Fruit fly (Drosophila melanogaster) whole organism, embryonic: ENCODE data around the gene sna.

ENCODE experiments used
- Atf6 ChIP-seq: fragments of 200-800 bp; sonication (Bioruptor generic); IDR thresholded peaks from 2 replicates; pipeline ENCODE4 v1.3.6; 2022; ENCODE audit warnings: missing biosample characterization, missing genetic modification characterization
- CG10543 ChIP-seq: fragments of 200-800 bp; sonication (Bioruptor generic); optimal IDR thresholded peaks from 3 replicates; lab custom pipeline; 2017; ENCODE audit warnings: missing biosample characterization, mild to moderate bottlenecking, missing genetic modification characterization, moderate library complexity
- CG12391 ChIP-seq: fragments of 200-800 bp; sonication (Bioruptor generic); optimal IDR thresholded peaks from 3 replicates; lab custom pipeline; 2018; ENCODE audit warnings: missing biosample characterization, mild to moderate bottlenecking, missing genetic modification characterization, moderate library complexity
- CG15479 ChIP-seq: fragments of 200-800 bp; sonication (Bioruptor generic); optimal IDR thresholded peaks from 3 replicates; lab custom pipeline; 2019; ENCODE audit warnings: missing biosample characterization, mild to moderate bottlenecking, missing genetic modification characterization, moderate library complexity
- CG15514 ChIP-seq: fragments of 200-800 bp; sonication (Bioruptor generic); optimal IDR thresholded peaks from 3 replicates; lab custom pipeline; 2017; ENCODE audit warnings: missing biosample characterization, missing genetic modification characterization, mild to moderate bottlenecking, moderate library complexity, missing genetic modification reagents
- CG18262 ChIP-seq: fragments of 200-800 bp; optimal IDR thresholded peaks from 3 replicates; lab custom pipeline; 2019; ENCODE audit warnings: missing biosample characterization, mild to moderate bottlenecking, missing genetic modification characterization, moderate library complexity
- CG18476 ChIP-seq: fragments of 200-800 bp; sonication (Bioruptor generic); optimal IDR thresholded peaks from 2 replicates; lab custom pipeline; 2016; ENCODE audit warnings: missing biosample characterization, mild to moderate bottlenecking, missing genetic modification characterization
- CG2129 ChIP-seq: fragments of 200-800 bp; sonication (Bioruptor generic); IDR thresholded peaks from 2 replicates; pipeline ENCODE4 v1.3.6; 2022; ENCODE audit warnings: missing biosample characterization, missing genetic modification characterization; ENCODE audit not compliant: partially characterized antibody
- CG34376 ChIP-seq: fragments of 200-800 bp; sonication (Bioruptor generic); optimal IDR thresholded peaks from 2 replicates; lab custom pipeline; 2018; ENCODE audit warnings: missing biosample characterization, mild to moderate bottlenecking, missing genetic modification characterization
- CG5180 ChIP-seq: fragments of 200-800 bp; sonication (Bioruptor generic); optimal IDR thresholded peaks from 3 replicates; lab custom pipeline; 2017; ENCODE audit warnings: missing biosample characterization, missing genetic modification characterization, mild to moderate bottlenecking, moderate library complexity, missing genetic modification reagents
- CG6175 ChIP-seq: fragments of 200-800 bp; sonication (Bioruptor generic); IDR thresholded peaks from 3 replicates; pipeline ENCODE4 v1.3.6; 2022; ENCODE audit warnings: missing biosample characterization, missing genetic modification characterization
- CG7745 ChIP-seq: fragments of 200-800 bp; sonication (Bioruptor generic); optimal IDR thresholded peaks from 2 replicates; lab custom pipeline; 2018; ENCODE audit warnings: missing biosample characterization, mild to moderate bottlenecking, missing genetic modification characterization, moderate library complexity
- CG8388 ChIP-seq: fragments of 200-800 bp; sonication (Bioruptor generic); optimal IDR thresholded peaks from 2 replicates; lab custom pipeline; 2019; ENCODE audit warnings: missing biosample characterization, mild to moderate bottlenecking, missing genetic modification characterization, moderate library complexity
- CG8478 ChIP-seq: fragments of >200 bp; optimal IDR thresholded peaks from 2 replicates; lab custom pipeline; 2018
- GATAe ChIP-seq: fragments of 200-800 bp; sonication (Bioruptor generic); conservative IDR thresholded peaks from 2 replicates; pipeline ENCODE4 v1.3.6; 2022; ENCODE audit warnings: missing biosample characterization, missing genetic modification characterization
- Hand ChIP-seq: fragments of 200-800 bp; sonication (Bioruptor generic); optimal IDR thresholded peaks from 2 replicates; lab custom pipeline; 2017; ENCODE audit warnings: mild to moderate bottlenecking, missing biosample characterization, missing genetic modification reagents, missing genetic modification characterization
- Hey ChIP-seq: fragments of 200-800 bp; sonication (Bioruptor generic); optimal IDR thresholded peaks from 3 replicates; lab custom pipeline; 2018; ENCODE audit warnings: missing biosample characterization, mild to moderate bottlenecking, missing genetic modification characterization
- HmgZ ChIP-seq: fragments of 200-800 bp; sonication (Bioruptor generic); optimal IDR thresholded peaks from 2 replicates; lab custom pipeline; 2018; ENCODE audit warnings: missing biosample characterization, mild to moderate bottlenecking, missing genetic modification characterization
- Lpt ChIP-seq: fragments of >200 bp; optimal IDR thresholded peaks from 2 replicates; lab custom pipeline; 2018; ENCODE audit warnings: missing biosample characterization, missing genetic modification characterization
- MBD-R2 ChIP-seq: fragments of 200-800 bp; sonication (Bioruptor generic); IDR thresholded peaks from 2 replicates; pipeline ENCODE4 v1.3.6; 2022; ENCODE audit warnings: missing biosample characterization, missing genetic modification characterization
- Nf-YC ChIP-seq: fragments of 200-800 bp; optimal IDR thresholded peaks from 3 replicates; lab custom pipeline; 2019; ENCODE audit warnings: missing biosample characterization, mild to moderate bottlenecking, missing genetic modification characterization, moderate library complexity
- Optix ChIP-seq: fragments of 200-800 bp; sonication (Bioruptor generic); IDR thresholded peaks from 3 replicates; pipeline ENCODE4 v1.3.6; 2022; ENCODE audit warnings: missing biosample characterization, missing genetic modification characterization
- Sox102F ChIP-seq: fragments of 200-800 bp; sonication (Bioruptor generic); optimal IDR thresholded peaks from 2 replicates; lab custom pipeline; 2018; ENCODE audit warnings: missing biosample characterization, mild to moderate bottlenecking, missing genetic modification characterization, moderate library complexity
- Sry-β ChIP-seq: fragments of 200-800 bp; sonication (Bioruptor generic); optimal IDR thresholded peaks from 2 replicates; lab custom pipeline; 2018; ENCODE audit warnings: missing biosample characterization, mild to moderate bottlenecking, missing genetic modification characterization, moderate library complexity
- Trl ChIP-seq, 3 experiments: fragments of >200 bp in 2 of 3; fragments of 200-800 bp in 1 of 3; sonication (Bioruptor generic) in 1 of 3; optimal IDR thresholded peaks; 2 replicates in 1 of 3; 3 replicates in 2 of 3; lab custom pipeline; 2016 to 2017; ENCODE audit warnings: missing biosample characterization in 1 of 3, missing genetic modification characterization in 1 of 3
- cg ChIP-seq: fragments of 200-800 bp; sonication (Bioruptor generic); optimal IDR thresholded peaks from 3 replicates; lab custom pipeline; 2019; ENCODE audit warnings: missing biosample characterization, mild to moderate bottlenecking, missing genetic modification characterization, moderate library complexity
- chinmo ChIP-seq: fragments of 200-800 bp; sonication (Bioruptor generic); IDR thresholded peaks from 4 replicates; pipeline ENCODE4 v1.3.6; 2022; ENCODE audit warnings: missing biosample characterization, missing genetic modification characterization; ENCODE audit not compliant: partially characterized antibody
- chm ChIP-seq: fragments of 200-800 bp; sonication (Bioruptor generic); IDR thresholded peaks from 2 replicates; pipeline ENCODE4 v1.3.6; 2022; ENCODE audit warnings: missing biosample characterization, missing genetic modification characterization
- da ChIP-seq: fragments of 200-800 bp; sonication (Bioruptor generic); optimal IDR thresholded peaks from 2 replicates; lab custom pipeline; 2016; ENCODE audit warnings: missing biosample characterization, missing genetic modification characterization
- en ChIP-seq: fragments of 200-800 bp; sonication (Bioruptor generic); optimal IDR thresholded peaks from 2 replicates; lab custom pipeline; 2016; ENCODE audit warnings: missing biosample characterization, missing genetic modification characterization
- exex ChIP-seq: fragments of 200-800 bp; sonication (Bioruptor generic); optimal IDR thresholded peaks from 4 replicates; lab custom pipeline; 2018; ENCODE audit warnings: missing biosample characterization, mild to moderate bottlenecking, missing genetic modification characterization, moderate library complexity
- hkb ChIP-seq, 2 experiments: fragments of 200-800 bp in 1 of 2; fragments of >200 bp in 1 of 2; sonication (Bioruptor generic) in 1 of 2; IDR thresholded peaks in 1 of 2; optimal IDR thresholded peaks in 1 of 2; 2 replicates each; pipeline versions ENCODE4 v1.3.6 to Lab custom; 2017 to 2022; ENCODE audit warnings: missing biosample characterization in 1 of 2, missing genetic modification characterization in 1 of 2
- kah ChIP-seq: fragments of 200-800 bp; sonication (Bioruptor generic); optimal IDR thresholded peaks from 2 replicates; lab custom pipeline; 2018; ENCODE audit warnings: missing biosample characterization, mild to moderate bottlenecking, missing genetic modification characterization
- ken ChIP-seq: fragments of 200-800 bp; sonication (Bioruptor generic); IDR thresholded peaks from 3 replicates; pipeline ENCODE4 v1.3.6; 2022; ENCODE audit warnings: missing biosample characterization, missing genetic modification characterization
- lab ChIP-seq: fragments of 200-800 bp; sonication (Bioruptor generic); optimal IDR thresholded peaks from 3 replicates; lab custom pipeline; 2017; ENCODE audit warnings: missing biosample characterization, missing genetic modification characterization, mild to moderate bottlenecking, moderate library complexity, missing genetic modification reagents
- lmd ChIP-seq: fragments of 200-800 bp; sonication (Bioruptor generic); IDR thresholded peaks from 2 replicates; pipeline ENCODE4 v1.3.6; 2022; ENCODE audit warnings: missing biosample characterization, missing genetic modification characterization
- nerfin-2 ChIP-seq: fragments of 200-800 bp; sonication (Bioruptor generic); IDR thresholded peaks from 2 replicates; pipeline ENCODE4 v1.3.6; 2022; ENCODE audit warnings: missing biosample characterization, missing genetic modification characterization; ENCODE audit not compliant: partially characterized antibody
- nom ChIP-seq: fragments of 200-800 bp; sonication (Bioruptor generic); optimal IDR thresholded peaks from 2 replicates; lab custom pipeline; 2017; ENCODE audit warnings: missing biosample characterization, missing genetic modification characterization, mild to moderate bottlenecking, moderate library complexity, missing genetic modification reagents
- org-1 ChIP-seq: fragments of 200-800 bp; sonication (Bioruptor generic); optimal IDR thresholded peaks from 2 replicates; lab custom pipeline; 2017; ENCODE audit warnings: missing biosample characterization, missing genetic modification characterization
- phol ChIP-seq: fragments of 200-800 bp; sonication (Bioruptor generic); optimal IDR thresholded peaks from 3 replicates; lab custom pipeline; 2018; ENCODE audit warnings: missing biosample characterization, mild to moderate bottlenecking, missing genetic modification characterization, moderate library complexity
- sd ChIP-seq: fragments of 200-800 bp; sonication (Bioruptor generic); optimal IDR thresholded peaks from 3 replicates; lab custom pipeline; 2018; ENCODE audit warnings: missing biosample characterization, mild to moderate bottlenecking, missing genetic modification characterization, moderate library complexity
- sens ChIP-seq: fragments of 200-800 bp; sonication (Bioruptor generic); peaks from one replicate; lab custom pipeline; 2016; ENCODE audit warnings: missing biosample characterization, missing genetic modification characterization
- sens-2 ChIP-seq: fragments of 200-800 bp; sonication (Bioruptor generic); IDR thresholded peaks from 2 replicates; pipeline ENCODE4 v1.3.6; 2022; ENCODE audit warnings: missing biosample characterization, missing genetic modification characterization
- tna ChIP-seq: fragments of 200-800 bp; sonication (Bioruptor generic); IDR thresholded peaks from 2 replicates; pipeline ENCODE4 v1.3.6; 2022; ENCODE audit warnings: missing biosample characterization, missing genetic modification characterization; ENCODE audit not compliant: partially characterized antibody
- zfh1 ChIP-seq: fragments of 200-800 bp; sonication (Bioruptor generic); IDR thresholded peaks from 3 replicates; pipeline ENCODE4 v1.3.6; 2022; ENCODE audit warnings: missing biosample characterization, missing genetic modification characterization

sna gene

DNA sequence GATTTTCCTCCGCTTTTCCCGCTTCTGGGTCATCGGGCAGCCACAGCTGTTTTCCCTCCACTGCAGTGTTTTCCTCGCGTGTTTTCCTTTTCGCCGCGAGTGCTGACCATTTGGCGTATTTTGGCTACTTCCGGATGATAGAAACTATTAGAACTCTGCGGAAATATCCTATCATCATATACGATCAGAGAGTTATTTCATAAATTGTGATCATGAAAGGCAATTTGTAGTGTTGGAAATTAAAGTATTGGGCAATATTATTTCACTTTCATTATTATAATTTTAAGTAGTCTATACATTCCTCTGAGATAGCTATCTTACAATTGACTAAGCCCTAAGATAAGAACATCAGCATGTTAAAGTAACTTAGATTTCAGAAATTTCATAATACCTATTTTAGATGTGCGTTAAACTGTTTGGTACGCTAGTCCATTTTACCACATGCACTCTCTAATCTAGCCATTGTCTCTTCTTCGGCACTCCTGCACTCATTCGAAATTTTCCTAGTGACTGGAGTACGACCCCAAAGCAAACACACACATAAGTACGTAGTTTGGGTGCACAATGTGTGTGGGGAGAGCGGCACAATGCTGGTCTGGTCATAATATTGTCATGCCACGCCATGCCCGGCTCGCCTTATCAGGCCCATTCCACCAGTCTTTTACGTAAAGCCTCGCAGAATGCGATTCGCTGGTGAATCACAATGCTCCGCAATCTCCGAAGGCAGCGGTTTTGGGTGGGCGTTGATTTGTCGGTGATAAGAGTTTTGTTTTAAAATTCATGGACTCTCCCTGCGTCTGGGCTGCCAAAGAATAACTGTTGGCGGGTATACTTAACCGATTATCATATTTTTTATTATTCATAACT lies 21.9 kb upstream of the sna start (continued):
- TF ChIP-seq CG2129 (GFP tag; lab: Robert Waterston, UW): no peak
- TF ChIP-seq CG6175 (GFP tag; lab: Robert Waterston, UW): peak; percentile 10; the same call in 1 of the 3 replicates
- peak; percentile 8 for TF ChIP-seq lab (GFP tag; lab: Kevin White, UChicago)
- TF ChIP-seq exex (tag; lab: Kevin White, UChicago): peak; percentile 75
- 0 out of 4 replicates have a peak, but pooled peaks have one; percentile 44 for TF ChIP-seq chinmo (GFP tag; lab: Robert Waterston, UW)
- TF ChIP-seq kah (GFP tag; lab: Kevin White, UChicago): no peak
- no peak for TF ChIP-seq hkb (optimal IDR thresholded peaks at IDR 0.05; lab: Kevin White, UChicago)
- peak; percentile 26; the same call in 1 of the 2 replicates for TF ChIP-seq hkb (GFP tag; IDR thresholded peaks at IDR 0.05; lab: Robert Waterston, UW)
- peak; percentile 65 for TF ChIP-seq sens-2 (GFP tag; lab: Robert Waterston, UW)
- no peak for TF ChIP-seq phol (tag; lab: Kevin White, UChicago)
- peak; percentile 76 for TF ChIP-seq GATAe (GFP tag; lab: Robert Waterston, UW)
- no peak for TF ChIP-seq CG18262
- TF ChIP-seq Nf-YC: peak; percentile 52
- TF ChIP-seq zfh1 (GFP tag; lab: Robert Waterston, UW): 0 out of 3 replicates have a peak, but pooled peaks have one; percentile 44
- 0 out of 3 replicates have a peak, but pooled peaks have one; percentile 32 for TF ChIP-seq ken
- no peak for TF ChIP-seq MBD-R2 (GFP tag; lab: Robert Waterston, UW)
- no peak for TF ChIP-seq CG18476 (GFP tag; lab: Kevin White, UChicago)
- TF ChIP-seq CG15514 (GFP tag; lab: Kevin White, UChicago): peak; percentile 18
- TF ChIP-seq da (GFP tag; lab: Kevin White, UChicago): no peak
- peak; percentile 71 for TF ChIP-seq sens (GFP tag; lab: Kevin White, UChicago)
- TF ChIP-seq HmgZ (tag; lab: Kevin White, UChicago): peak; percentile 14
- 0 out of 2 replicates have a peak, but pooled peaks have one; percentile 4 for TF ChIP-seq tna
- no peak for TF ChIP-seq CG12391
- peak; percentile 27 for TF ChIP-seq CG10543 (GFP tag; lab: Kevin White, UChicago)
- TF ChIP-seq Trl (optimal IDR thresholded peaks at IDR 0.05; lab: Kevin White, UChicago): peak in 1 of 2 experiments; percentile 41
- no peak for TF ChIP-seq Trl (GFP tag; optimal IDR thresholded peaks at IDR 0.05; lab: Kevin White, UChicago)
- TF ChIP-seq Sry-β (GFP tag; lab: Kevin White, UChicago): peak; percentile 86
- no peak for TF ChIP-seq nom (GFP tag; lab: Kevin White, UChicago)
- TF ChIP-seq CG15479 (GFP tag; lab: Kevin White, UChicago): peak; percentile 49
- TF ChIP-seq Hey (tag; lab: Kevin White, UChicago): peak; percentile 20
- TF ChIP-seq sd (tag; lab: Kevin White, UChicago): peak; percentile 86
- 0 out of 2 replicates have a peak, but pooled peaks have one; percentile 20 for TF ChIP-seq chm (GFP tag; lab: Robert Waterston, UW)
- TF ChIP-seq Lpt (GFP tag; lab: Kevin White, UChicago): no peak
- TF ChIP-seq cg: peak; percentile 18

DNA sequence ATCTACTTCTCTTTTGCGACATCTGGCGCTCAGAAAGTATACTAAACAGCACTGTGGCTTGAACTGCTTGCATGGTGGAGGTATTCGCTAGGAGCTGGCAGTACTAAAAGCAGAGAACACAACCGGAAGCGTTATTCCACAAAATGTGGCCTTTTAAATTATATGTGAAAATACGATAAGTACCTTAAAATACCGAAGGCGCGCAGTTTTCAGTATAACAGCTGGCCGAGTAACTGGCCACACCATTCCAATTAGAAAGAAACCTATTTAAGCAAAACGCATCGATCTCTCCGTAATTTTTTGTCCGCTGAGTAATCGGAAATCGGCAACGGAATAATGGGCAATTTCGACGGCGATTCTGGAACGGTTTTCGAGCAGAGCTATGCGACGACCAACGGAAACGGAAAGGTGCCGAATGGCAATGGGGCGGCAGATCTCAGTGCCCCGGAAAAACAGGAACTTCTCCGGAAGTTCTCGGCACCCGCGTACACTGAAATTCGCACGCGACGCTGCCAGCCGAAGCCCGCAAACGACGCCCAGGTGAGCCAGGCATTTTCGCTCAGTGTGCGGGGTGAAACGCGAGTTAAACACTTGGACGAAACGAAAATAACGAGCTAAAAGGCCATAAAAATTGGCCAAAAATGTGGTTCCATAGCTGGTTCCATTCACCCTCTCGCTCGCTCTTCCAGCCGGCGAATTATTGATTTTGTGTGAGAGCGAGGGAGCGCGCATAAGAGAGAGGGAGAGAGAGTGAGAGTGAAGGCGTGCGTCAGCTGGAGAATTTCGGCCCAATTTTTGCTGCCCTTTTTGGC lies 21.0 kb upstream of the sna start, which contains the start of gene lace:
Gene lace, plus strand, starts transcription at position 243 of the 812 bp plus-strand sequence.
- TF ChIP-seq lmd (peak; percentile 71), org-1 (GFP tag; lab: Kevin White, UChicago) (peak; percentile 47), en (GFP tag; lab: Kevin White, UChicago) (no peak), Atf6 (GFP tag; lab: Robert Waterston, UW) (0 out of 2 replicates have a peak, but pooled peaks have one; percentile 48), CG34376 (GFP tag; lab: Kevin White, UChicago) (peak; percentile 67), CG5180 (GFP tag; lab: Kevin White, UChicago) (no peak), Optix (GFP tag; lab: Robert Waterston, UW) (peak; percentile 74), Sox102F (GFP tag; lab: Kevin White, UChicago) (peak; percentile 69), CG8478 (lab: Kevin White, UChicago) (peak; percentile 84), CG8388 (peak; percentile 78), nerfin-2 (GFP tag; lab: Robert Waterston, UW) (no peak), Hand (GFP tag; lab: Kevin White, UChicago) (no peak), CG7745 (no peak)
